Fruit fly (Drosophila melanogaster) whole organism, wandering third instar larva: Measurements from ENCODE around the gene CG31251.

Source experiments
- Abd-B ChIP-seq: fragments of >200 bp; optimal IDR thresholded peaks from 2 replicates; lab custom pipeline; 2017; ENCODE audit warnings: missing biosample characterization, missing genetic modification characterization
- CG32264 ChIP-seq: fragments of 200-800 bp; sonication (Bioruptor generic); optimal IDR thresholded peaks from 2 replicates; lab custom pipeline; 2016; ENCODE audit warnings: missing biosample characterization, missing genetic modification characterization
- CG9705 ChIP-seq: fragments of 200-800 bp; sonication (Bioruptor generic); optimal IDR thresholded peaks from 2 replicates; lab custom pipeline; 2018; ENCODE audit warnings: missing biosample characterization, mild to moderate bottlenecking, missing genetic modification characterization
- CrebA ChIP-seq: fragments of 200-800 bp; sonication (Bioruptor generic); optimal IDR thresholded peaks from 2 replicates; lab custom pipeline; 2016; ENCODE audit warnings: missing biosample characterization, mild to moderate bottlenecking, missing genetic modification characterization, borderline replicate concordance
- Dfd ChIP-seq: fragments of >200 bp; optimal IDR thresholded peaks from 2 replicates; lab custom pipeline; 2017; ENCODE audit warnings: missing biosample characterization, missing genetic modification characterization
- Dif ChIP-seq: fragments of 200-275, 200-300 bp; sonication (Bioruptor generic); optimal IDR thresholded peaks from 2 replicates; lab custom pipeline; 2018; ENCODE audit warnings: missing biosample characterization, missing genetic modification characterization; ENCODE audit not compliant: partially characterized antibody
- GATAd ChIP-seq: sonication (Bioruptor generic); optimal IDR thresholded peaks from 2 replicates; lab custom pipeline; 2016; ENCODE audit warnings: missing biosample characterization, missing genetic modification characterization
- HLH106 ChIP-seq: fragments of 200-800 bp; optimal IDR thresholded peaks from 3 replicates; lab custom pipeline; 2019; ENCODE audit warnings: missing biosample characterization, mild to moderate bottlenecking, missing genetic modification characterization, moderate library complexity
- Hnf4 ChIP-seq: fragments of 200-800 bp; sonication (Bioruptor generic); optimal IDR thresholded peaks from 2 replicates; lab custom pipeline; 2016; ENCODE audit warnings: missing biosample characterization, mild to moderate bottlenecking, missing genetic modification characterization
- Hr83 ChIP-seq: fragments of 200-300 bp; sonication (Bioruptor generic); optimal IDR thresholded peaks from 2 replicates; lab custom pipeline; 2016; ENCODE audit warnings: missing biosample characterization, mild to moderate bottlenecking, missing genetic modification characterization, moderate library complexity; ENCODE audit not compliant: poor library complexity, severe bottlenecking
- Jra ChIP-seq: sonication (Bioruptor generic); optimal IDR thresholded peaks from 2 replicates; lab custom pipeline; 2016; ENCODE audit warnings: missing biosample characterization, missing genetic modification characterization
- Myc ChIP-seq: fragments of >200 bp; optimal IDR thresholded peaks from 2 replicates; lab custom pipeline; 2017
- N ChIP-seq: fragments of >200 bp; optimal IDR thresholded peaks from 2 replicates; lab custom pipeline; 2018; ENCODE audit warnings: missing biosample characterization, missing external identifiers, missing genetic modification characterization
- Rel ChIP-seq, 2 experiments: fragments of 200-800 bp; sonication (Bioruptor generic) in 1 of 2; optimal IDR thresholded peaks; 2 replicates in 1 of 2; 3 replicates in 1 of 2; lab custom pipeline; 2016 to 2019; ENCODE audit warnings: mild to moderate bottlenecking in 2 of 2, missing biosample characterization in 2 of 2, missing genetic modification characterization in 2 of 2, moderate library complexity in 1 of 2
- Sp1 ChIP-seq: fragments of 200-800 bp; sonication (Bioruptor generic); optimal IDR thresholded peaks from 3 replicates; lab custom pipeline; 2019; ENCODE audit warnings: missing biosample characterization, mild to moderate bottlenecking, missing genetic modification characterization, moderate library complexity
- br ChIP-seq: fragments of 200-800 bp; sonication (Bioruptor generic); optimal IDR thresholded peaks from 2 replicates; lab custom pipeline; 2016; ENCODE audit warnings: missing biosample characterization, missing genetic modification characterization
- dl ChIP-seq, 2 experiments: fragments of 175-275, 200-275 bp in 1 of 2; fragments of 200-275 bp in 1 of 2; sonication (Bioruptor generic); optimal IDR thresholded peaks; lab custom pipeline; 2018; ENCODE audit warnings: mild to moderate bottlenecking in 2 of 2, missing biosample characterization in 2 of 2, missing genetic modification characterization in 2 of 2, moderate library complexity in 2 of 2; ENCODE audit not compliant: partially characterized antibody in 2 of 2, insufficient read depth in 1 of 2
- dmrt93B ChIP-seq: fragments of 200-800 bp; sonication (Bioruptor generic); optimal IDR thresholded peaks from 2 replicates; lab custom pipeline; 2018; ENCODE audit warnings: missing biosample characterization, mild to moderate bottlenecking, missing genetic modification characterization
- dsf ChIP-seq: sonication (Bioruptor generic); optimal IDR thresholded peaks from 2 replicates; lab custom pipeline; 2016; ENCODE audit warnings: missing biosample characterization, missing genetic modification characterization, borderline replicate concordance
- ey ChIP-seq: fragments of 200-800 bp; sonication (Bioruptor generic); optimal IDR thresholded peaks from 2 replicates; lab custom pipeline; 2016; ENCODE audit warnings: missing biosample characterization, missing genetic modification characterization
- foxo ChIP-seq, 2 experiments: fragments of 200-800 bp; sonication (Bioruptor generic); optimal IDR thresholded peaks; 2 replicates in 1 of 2; 3 replicates in 1 of 2; lab custom pipeline; 2016 to 2017; ENCODE audit warnings: missing biosample characterization in 2 of 2, missing genetic modification characterization in 2 of 2
- fru ChIP-seq: fragments of 200-800 bp; sonication (Bioruptor generic); optimal IDR thresholded peaks from 3 replicates; lab custom pipeline; 2016; ENCODE audit warnings: missing biosample characterization, mild to moderate bottlenecking, missing genetic modification characterization
- h ChIP-seq: fragments of 200-800 bp; sonication (Bioruptor generic); optimal IDR thresholded peaks from 3 replicates; lab custom pipeline; 2016; ENCODE audit warnings: missing biosample characterization, mild to moderate bottlenecking, missing genetic modification characterization
- jim ChIP-seq: fragments of 175-275, 200-325 bp; sonication (Bioruptor generic); optimal IDR thresholded peaks from 2 replicates; lab custom pipeline; 2016; ENCODE audit warnings: missing biosample characterization, mild to moderate bottlenecking, missing genetic modification characterization
- lola ChIP-seq: fragments of >200 bp; optimal IDR thresholded peaks from 2 replicates; lab custom pipeline; 2017; ENCODE audit warnings: missing biosample characterization, missing genetic modification characterization
- psq ChIP-seq: fragments of 200-800 bp; sonication (Bioruptor generic); optimal IDR thresholded peaks from 3 replicates; lab custom pipeline; 2017; ENCODE audit warnings: missing biosample characterization, mild to moderate bottlenecking, missing genetic modification characterization, moderate library complexity
- rgr ChIP-seq: fragments of 200-800 bp; sonication (Bioruptor generic); optimal IDR thresholded peaks from 3 replicates; lab custom pipeline; 2016; ENCODE audit warnings: missing biosample characterization, mild to moderate bottlenecking, missing genetic modification characterization
- sage ChIP-seq: fragments of 200-800 bp; sonication (Bioruptor generic); optimal IDR thresholded peaks from 2 replicates; lab custom pipeline; 2016; ENCODE audit warnings: missing biosample characterization, mild to moderate bottlenecking, missing genetic modification characterization
- tai ChIP-seq: sonication (Bioruptor generic); optimal IDR thresholded peaks from 2 replicates; lab custom pipeline; 2016; ENCODE audit warnings: missing biosample characterization, missing genetic modification characterization
- usp ChIP-seq: fragments of >200 bp; optimal IDR thresholded peaks from 2 replicates; lab custom pipeline; 2017; ENCODE audit warnings: missing biosample characterization, missing genetic modification characterization
- woc ChIP-seq: sonication (Bioruptor generic); optimal IDR thresholded peaks from 2 replicates; lab custom pipeline; 2016; ENCODE audit warnings: missing biosample characterization, mild to moderate bottlenecking, missing genetic modification characterization

The CG31251 gene

dm6 chr3R:17699891-17700487 lies 15.3 kb upstream of the CG31251 start:
- TF ChIP-seq GATAd (no peak), CG32264 (no peak), N (no peak), lola (GFP tag; lab: Kevin White, UChicago) (no peak), Rel (GFP tag; optimal IDR thresholded peaks at IDR 0.05; lab: Kevin White, UChicago) (peak; percentile 89), Rel (tag; optimal IDR thresholded peaks at IDR 0.05; lab: Kevin White, UChicago) (no peak), dl (GFP tag; optimal IDR thresholded peaks at IDR 0.05; lab: Kevin White, UChicago; ENCODE audit: insufficient read depth in 1 of 2, partially characterized antibody in 2 of 2) (no peak), Abd-B (GFP tag; lab: Kevin White, UChicago) (no peak), HLH106 (tag; lab: Kevin White, UChicago) (no peak), Dfd (GFP tag; lab: Kevin White, UChicago) (no peak), ey (GFP tag; lab: Kevin White, UChicago) (no peak), CrebA (no peak), psq (GFP tag; lab: Kevin White, UChicago) (no peak), h (no peak), dmrt93B (no peak), br (GFP tag; lab: Kevin White, UChicago) (no peak), tai (GFP tag; lab: Kevin White, UChicago) (no peak), Dif (peak; percentile 57), Hr83 (peak; percentile 76), CG9705 (no peak), Hnf4 (GFP tag; lab: Kevin White, UChicago) (no peak), woc (GFP tag; lab: Kevin White, UChicago) (no peak), usp (no peak), rgr (GFP tag; lab: Kevin White, UChicago) (no peak), fru (GFP tag; lab: Kevin White, UChicago) (no peak)
- TF ChIP-seq, all 38 proteins: peak for 3

dm6 chr3R:17686875-17687274 lies 2.2 kb upstream of the CG31251 start, which contains the start of gene CG31249:
Gene CG31249 (minus strand): TSS chr3R:17687071.
- TF ChIP-seq sage (GFP tag; lab: Kevin White, UChicago) (no peak), HLH106 (tag; lab: Kevin White, UChicago) (peak; percentile 43), Rel (GFP tag; optimal IDR thresholded peaks at IDR 0.05; lab: Kevin White, UChicago) (no peak), Rel (tag; optimal IDR thresholded peaks at IDR 0.05; lab: Kevin White, UChicago) (peak; percentile 71), CG32264 (no peak), ey (GFP tag; lab: Kevin White, UChicago) (peak; percentile 15)

dm6 chr3R:17682244-17682773 lies 2.4 kb downstream of the CG31251 start, which contains the start of the genes alt and CG7655:
Gene alt (minus strand): TSS chr3R:17682515.
Gene CG7655 (plus strand): TSS chr3R:17682669.
- TF ChIP-seq dsf (no peak), dmrt93B (no peak), Myc (lab: Kevin White, UChicago) (peak; percentile 79), HLH106 (tag; lab: Kevin White, UChicago) (no peak), Jra (no peak), rgr (GFP tag; lab: Kevin White, UChicago) (peak; percentile 16), Hnf4 (GFP tag; lab: Kevin White, UChicago) (no peak), Hr83 (no peak), Sp1 (GFP tag; lab: Kevin White, UChicago) (peak; percentile 55), psq (GFP tag; lab: Kevin White, UChicago) (peak; percentile 10), fru (GFP tag; lab: Kevin White, UChicago) (no peak), CrebA (no peak), lola (GFP tag; lab: Kevin White, UChicago) (no peak), sage (GFP tag; lab: Kevin White, UChicago) (no peak), h (peak; percentile 2), CG9705 (no peak), GATAd (no peak), Rel (GFP tag; optimal IDR thresholded peaks at IDR 0.05; lab: Kevin White, UChicago) (no peak), Rel (tag; optimal IDR thresholded peaks at IDR 0.05; lab: Kevin White, UChicago) (peak; percentile 73), tai (GFP tag; lab: Kevin White, UChicago) (no peak), Dfd (GFP tag; lab: Kevin White, UChicago) (no peak), jim (GFP tag; lab: Kevin White, UChicago) (no peak), foxo (GFP tag; optimal IDR thresholded peaks at IDR 0.05; lab: Kevin White, UChicago) (peak in 1 of 2 experiments; percentile 2), woc (GFP tag; lab: Kevin White, UChicago) (no peak)
